Fruit fly (Drosophila melanogaster) whole organism, embryonic: ENCODE measurements around the gene CG18269.
A peak's percentile ranks its signal among the peaks of the same experiment; 100 is the strongest.

Source experiments
- Atf6 ChIP-seq: fragments of 200-800 bp; sonication (Bioruptor generic); IDR thresholded peaks from 2 replicates; pipeline ENCODE4 v1.3.6; 2022; ENCODE audit warnings: missing biosample characterization, missing genetic modification characterization
- BtbVII ChIP-seq: fragments of 200-800 bp; sonication (Bioruptor generic); optimal IDR thresholded peaks from 3 replicates; lab custom pipeline; 2017; ENCODE audit warnings: missing biosample characterization, mild to moderate bottlenecking, missing genetic modification characterization
- Bteb2 ChIP-seq: fragments of 200-800 bp; sonication (Bioruptor generic); optimal IDR thresholded peaks from 2 replicates; lab custom pipeline; 2016; ENCODE audit warnings: missing biosample characterization, missing genetic modification characterization
- CG10209 ChIP-seq: fragments of 200-800 bp; sonication (Bioruptor generic); optimal IDR thresholded peaks from 3 replicates; lab custom pipeline; 2017; ENCODE audit warnings: missing biosample characterization, mild to moderate bottlenecking, missing genetic modification characterization, missing genetic modification reagents
- CG10321 ChIP-seq: fragments of 200-800 bp; sonication (Bioruptor generic); IDR thresholded peaks from 2 replicates; pipeline ENCODE4 v1.3.6; 2022; ENCODE audit warnings: missing biosample characterization, missing genetic modification characterization
- CG12236 ChIP-seq: fragments of 200-800 bp; sonication (Bioruptor generic); optimal IDR thresholded peaks from 2 replicates; lab custom pipeline; 2016; ENCODE audit warnings: missing biosample characterization, missing genetic modification characterization
- CG1233 ChIP-seq: fragments of 200-800 bp; sonication (Bioruptor generic); optimal IDR thresholded peaks from 4 replicates; lab custom pipeline; 2018; ENCODE audit warnings: missing biosample characterization, mild to moderate bottlenecking, missing genetic modification characterization
- CG14860 ChIP-seq: fragments of 200-800 bp; sonication (Bioruptor generic); IDR thresholded peaks from 3 replicates; pipeline ENCODE4 v1.3.6; 2022; ENCODE audit warnings: missing biosample characterization, missing genetic modification characterization; ENCODE audit not compliant: partially characterized antibody
- CG15011 ChIP-seq: fragments of 200-800 bp; sonication (Bioruptor generic); optimal IDR thresholded peaks from 3 replicates; lab custom pipeline; 2018; ENCODE audit warnings: missing biosample characterization, mild to moderate bottlenecking, missing genetic modification characterization
- CG15514 ChIP-seq: fragments of 200-800 bp; sonication (Bioruptor generic); optimal IDR thresholded peaks from 3 replicates; lab custom pipeline; 2017; ENCODE audit warnings: missing biosample characterization, missing genetic modification characterization, mild to moderate bottlenecking, moderate library complexity, missing genetic modification reagents
- CG16815 ChIP-seq: fragments of 200-800 bp; sonication (Bioruptor generic); optimal IDR thresholded peaks from 3 replicates; lab custom pipeline; 2017; ENCODE audit warnings: missing biosample characterization, mild to moderate bottlenecking, missing genetic modification characterization
- CG17359 ChIP-seq: fragments of 200-800 bp; sonication (Bioruptor generic); optimal IDR thresholded peaks from 3 replicates; lab custom pipeline; 2018; ENCODE audit warnings: missing biosample characterization, mild to moderate bottlenecking, missing genetic modification characterization, moderate library complexity
- CG30020 ChIP-seq: fragments of 200-800 bp; optimal IDR thresholded peaks from 2 replicates; lab custom pipeline; 2019; ENCODE audit warnings: missing biosample characterization, mild to moderate bottlenecking, missing genetic modification characterization, moderate library complexity
- CG33213 ChIP-seq: fragments of 200-800 bp; sonication (Bioruptor generic); optimal IDR thresholded peaks from 3 replicates; lab custom pipeline; 2016; ENCODE audit warnings: missing biosample characterization, missing genetic modification characterization
- CG3407 ChIP-seq: fragments of 200-800 bp; sonication (Bioruptor generic); optimal IDR thresholded peaks from 2 replicates; lab custom pipeline; 2018; ENCODE audit warnings: missing biosample characterization, mild to moderate bottlenecking, missing genetic modification characterization
- CG3838 ChIP-seq: fragments of 200-800 bp; sonication (Bioruptor generic); optimal IDR thresholded peaks from 3 replicates; lab custom pipeline; 2016; ENCODE audit warnings: missing biosample characterization, missing genetic modification characterization
- CG4730 ChIP-seq: fragments of 200-800 bp; sonication (Bioruptor generic); IDR thresholded peaks from 2 replicates; pipeline ENCODE4 v1.3.6; 2022; ENCODE audit warnings: missing biosample characterization, missing genetic modification characterization
- CG5180 ChIP-seq: fragments of 200-800 bp; sonication (Bioruptor generic); optimal IDR thresholded peaks from 3 replicates; lab custom pipeline; 2017; ENCODE audit warnings: missing biosample characterization, missing genetic modification characterization, mild to moderate bottlenecking, moderate library complexity, missing genetic modification reagents
- CG6175 ChIP-seq: fragments of 200-800 bp; sonication (Bioruptor generic); IDR thresholded peaks from 3 replicates; pipeline ENCODE4 v1.3.6; 2022; ENCODE audit warnings: missing biosample characterization, missing genetic modification characterization
- CG7372 ChIP-seq: fragments of 200-800 bp; sonication (Bioruptor generic); IDR thresholded peaks from 2 replicates; pipeline ENCODE4 v1.3.6; 2022; ENCODE audit warnings: missing biosample characterization, missing genetic modification characterization
- Camta ChIP-seq: fragments of 200-800 bp; sonication (Bioruptor generic); optimal IDR thresholded peaks from 2 replicates; lab custom pipeline; 2016; ENCODE audit warnings: missing biosample characterization, missing genetic modification characterization
- Chrac-16 ChIP-seq: fragments of 200-800 bp; sonication (Bioruptor generic); optimal IDR thresholded peaks from 3 replicates; lab custom pipeline; 2016; ENCODE audit warnings: missing biosample characterization, missing genetic modification characterization
- MBD-R2 ChIP-seq: fragments of 200-800 bp; sonication (Bioruptor generic); IDR thresholded peaks from 2 replicates; pipeline ENCODE4 v1.3.6; 2022; ENCODE audit warnings: missing biosample characterization, missing genetic modification characterization
- Oaz ChIP-seq: fragments of 200-800 bp; sonication (Bioruptor generic); IDR thresholded peaks from 2 replicates; pipeline ENCODE4 v1.3.6; 2022; ENCODE audit warnings: missing biosample characterization, missing genetic modification characterization
- Poxn ChIP-seq: fragments of 200-800 bp; sonication (Bioruptor generic); IDR thresholded peaks from 2 replicates; pipeline ENCODE4 v1.3.6; 2022; ENCODE audit warnings: missing biosample characterization, missing genetic modification characterization
- Sry-δ ChIP-seq: fragments of 200-800 bp; sonication (Bioruptor generic); optimal IDR thresholded peaks from 2 replicates; lab custom pipeline; 2016; ENCODE audit warnings: missing biosample characterization, missing genetic modification characterization
- TFAM ChIP-seq: fragments of 200-800 bp; sonication (Bioruptor generic); optimal IDR thresholded peaks from 2 replicates; lab custom pipeline; 2017; ENCODE audit warnings: missing biosample characterization, missing genetic modification characterization, inconsistent platforms
- Usf ChIP-seq: fragments of 200-800 bp; sonication (Bioruptor generic); optimal IDR thresholded peaks from 2 replicates; lab custom pipeline; 2017; ENCODE audit warnings: missing genotype, missing biosample characterization, missing genetic modification characterization
- chif ChIP-seq, 2 experiments: fragments of 200-800 bp; sonication (Bioruptor generic); optimal IDR thresholded peaks; 3 replicates each; lab custom pipeline; 2016; ENCODE audit warnings: missing biosample characterization in 2 of 2, missing genetic modification characterization in 2 of 2
- corto ChIP-seq: fragments of 200-800 bp; sonication (Bioruptor generic); optimal IDR thresholded peaks from 2 replicates; lab custom pipeline; 2016; ENCODE audit warnings: missing biosample characterization, mild to moderate bottlenecking, missing genetic modification characterization, moderate library complexity
- fd102C ChIP-seq: fragments of 200-800 bp; sonication (Bioruptor generic); optimal IDR thresholded peaks from 2 replicates; lab custom pipeline; 2018; ENCODE audit warnings: missing biosample characterization, mild to moderate bottlenecking, missing genetic modification characterization, moderate library complexity
- gfzf ChIP-seq: fragments of 200-800 bp; sonication (Bioruptor generic); optimal IDR thresholded peaks from 2 replicates; lab custom pipeline; 2016; ENCODE audit warnings: missing biosample characterization, mild to moderate bottlenecking, missing genetic modification characterization, moderate library complexity
- inv ChIP-seq: fragments of 200-800 bp; sonication (Bioruptor generic); IDR thresholded peaks from 2 replicates; pipeline ENCODE4 v1.3.6; 2022; ENCODE audit warnings: missing biosample characterization, missing genetic modification characterization; ENCODE audit not compliant: partially characterized antibody
- jumu ChIP-seq: fragments of 200-800 bp; sonication (Bioruptor generic); optimal IDR thresholded peaks from 3 replicates; lab custom pipeline; 2016; ENCODE audit warnings: missing biosample characterization, missing genetic modification characterization
- nerfin-1 ChIP-seq: fragments of 200-800 bp; sonication (Bioruptor generic); optimal IDR thresholded peaks from 3 replicates; lab custom pipeline; 2019; ENCODE audit warnings: missing biosample characterization, mild to moderate bottlenecking, missing genetic modification characterization, moderate library complexity
- nom ChIP-seq: fragments of 200-800 bp; sonication (Bioruptor generic); optimal IDR thresholded peaks from 2 replicates; lab custom pipeline; 2017; ENCODE audit warnings: missing biosample characterization, missing genetic modification characterization, mild to moderate bottlenecking, moderate library complexity, missing genetic modification reagents
- p53 ChIP-seq: fragments of 200-800 bp; sonication (Bioruptor generic); optimal IDR thresholded peaks from 2 replicates; lab custom pipeline; 2016; ENCODE audit warnings: missing biosample characterization, missing genetic modification characterization
- pita ChIP-seq: fragments of 200-800 bp; sonication (Bioruptor generic); optimal IDR thresholded peaks from 2 replicates; lab custom pipeline; 2017; ENCODE audit warnings: missing biosample characterization, mild to moderate bottlenecking, missing genetic modification characterization
- prd ChIP-seq, 3 experiments: fragments of >200 bp in 2 of 3; fragments of 200-800 bp in 1 of 3; sonication (Bioruptor generic) in 1 of 3; optimal IDR thresholded peaks in 2 of 3; IDR thresholded peaks in 1 of 3; 2 replicates in 2 of 3; 3 replicates in 1 of 3; pipeline versions ENCODE4 v1.3.6 to Lab custom; 2017 to 2022; ENCODE audit warnings: missing biosample characterization in 1 of 3, missing genetic modification characterization in 1 of 3
- psq ChIP-seq: fragments of 200-800 bp; sonication (Bioruptor generic); optimal IDR thresholded peaks from 2 replicates; lab custom pipeline; 2017; ENCODE audit warnings: missing biosample characterization, missing genetic modification characterization
- ranshi ChIP-seq: fragments of 200-800 bp; sonication (Bioruptor generic); IDR thresholded peaks from 2 replicates; pipeline ENCODE4 v1.3.6; 2022; ENCODE audit warnings: missing biosample characterization, missing genetic modification characterization
- rib ChIP-seq: fragments of 200-800 bp; sonication (Bioruptor generic); IDR thresholded peaks from 2 replicates; pipeline ENCODE4 v1.3.6; 2022; ENCODE audit warnings: missing biosample characterization, missing genetic modification characterization
- run ChIP-seq: fragments of 200-800 bp; sonication (Bioruptor generic); optimal IDR thresholded peaks from 3 replicates; lab custom pipeline; 2018; ENCODE audit warnings: missing biosample characterization, mild to moderate bottlenecking, missing genetic modification characterization
- salm ChIP-seq: fragments of 200-800 bp; sonication (Bioruptor generic); optimal IDR thresholded peaks from 2 replicates; lab custom pipeline; 2018; ENCODE audit warnings: missing biosample characterization, mild to moderate bottlenecking, missing genetic modification characterization
- so ChIP-seq: fragments of 200-800 bp; sonication (Bioruptor generic); IDR thresholded peaks from 3 replicates; pipeline ENCODE4 v1.3.6; 2022; ENCODE audit warnings: missing biosample characterization, missing genetic modification characterization
- stc ChIP-seq: fragments of 200-800 bp; sonication (Bioruptor generic); IDR thresholded peaks from 2 replicates; pipeline ENCODE4 v1.3.6; 2022; ENCODE audit warnings: missing biosample characterization, missing genetic modification characterization
- tup ChIP-seq: fragments of 200-800 bp; sonication (Bioruptor generic); optimal IDR thresholded peaks from 2 replicates; lab custom pipeline; 2016; ENCODE audit warnings: missing biosample characterization, mild to moderate bottlenecking, missing genetic modification characterization, moderate library complexity
- wek ChIP-seq: fragments of 200-800 bp; sonication (Bioruptor generic); optimal IDR thresholded peaks from 3 replicates; lab custom pipeline; 2018; ENCODE audit warnings: missing biosample characterization, mild to moderate bottlenecking, missing genetic modification characterization, moderate library complexity
- yki ChIP-seq: fragments of >200 bp; optimal IDR thresholded peaks from 3 replicates; lab custom pipeline; 2018

Gene CG18269

DNA sequence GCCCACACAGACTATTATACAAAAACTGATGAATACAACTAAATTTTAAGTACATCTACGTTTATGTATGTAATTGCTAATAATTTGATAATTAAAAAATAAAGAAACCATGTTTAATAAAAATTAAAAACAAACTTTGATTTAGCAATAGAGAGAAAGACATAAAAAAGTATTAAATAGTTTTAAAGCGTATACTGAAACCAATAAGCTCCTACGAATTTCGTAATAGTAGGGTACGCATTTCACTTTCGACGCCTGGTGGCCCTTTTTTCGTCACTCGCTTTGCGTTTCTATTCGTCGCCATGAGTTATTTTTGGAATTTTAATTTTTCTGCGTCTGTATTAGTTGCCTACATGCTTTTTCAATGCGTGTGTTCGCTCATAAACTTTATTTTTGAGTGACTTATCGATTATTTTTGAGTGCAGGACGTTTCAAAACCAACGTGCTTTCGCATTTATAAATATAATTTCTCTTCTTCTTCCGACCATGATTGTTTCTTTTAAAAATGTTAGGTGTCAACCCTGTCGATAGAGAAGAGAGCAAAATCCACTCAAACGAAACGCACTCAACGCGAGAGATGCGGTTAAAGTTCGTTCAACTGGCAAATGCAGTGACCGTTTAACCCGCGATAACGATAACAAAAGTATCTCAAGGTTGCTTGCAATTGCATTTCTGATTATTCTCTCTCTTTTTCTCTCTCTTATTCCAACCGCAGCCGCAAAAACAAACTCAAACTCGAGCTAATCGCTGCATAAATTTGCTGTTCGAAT, 4.9 kb upstream of the CG18269 start, which contains the start of gene Oscillin (continued):
- TF ChIP-seq run (tag; lab: Kevin White, UChicago) (no peak), CG12236 (GFP tag; lab: Kevin White, UChicago) (no peak), pita (GFP tag; lab: Kevin White, UChicago) (no peak), CG16815 (GFP tag; lab: Kevin White, UChicago) (peak; percentile 18), jumu (no peak), CG30020 (peak; percentile 51), so (GFP tag; lab: Robert Waterston, UW) (peak; percentile 63; the same call in 1 of the 3 replicates), CG3407 (peak; percentile 38), tup (no peak), CG4730 (GFP tag; lab: Robert Waterston, UW) (peak; percentile 69), Bteb2 (GFP tag; lab: Kevin White, UChicago) (peak; percentile 79), Camta (GFP tag; lab: Kevin White, UChicago) (peak; percentile 25), Poxn (GFP tag; lab: Robert Waterston, UW) (peak; percentile 28; the same call in 1 of the 2 replicates), prd (optimal IDR thresholded peaks at IDR 0.05; lab: Kevin White, UChicago) (no peak), prd (GFP tag; IDR thresholded peaks at IDR 0.05; lab: Robert Waterston, UW) (peak; percentile 79), salm (tag; lab: Kevin White, UChicago) (peak; percentile 56), Oaz (GFP tag; lab: Robert Waterston, UW) (no peak; the same call in none of the 2 replicates), chif (GFP tag; optimal IDR thresholded peaks at IDR 0.05; lab: Kevin White, UChicago) (peak in 1 of 2 experiments; percentile 30), BtbVII (GFP tag; lab: Kevin White, UChicago) (peak; percentile 76), CG15011 (GFP tag; lab: Kevin White, UChicago) (peak; percentile 66), Atf6 (GFP tag; lab: Robert Waterston, UW) (no peak), fd102C (GFP tag; lab: Kevin White, UChicago) (no peak), inv (GFP tag; lab: Robert Waterston, UW) (peak; percentile 32; the same call in 1 of the 2 replicates), ranshi (GFP tag; lab: Robert Waterston, UW) (peak; percentile 83), CG15514 (GFP tag; lab: Kevin White, UChicago) (peak; percentile 61), CG1233 (GFP tag; lab: Kevin White, UChicago) (peak; percentile 80), CG14860 (GFP tag; lab: Robert Waterston, UW) (peak; percentile 83), Sry-δ (GFP tag; lab: Kevin White, UChicago) (peak; percentile 32), rib (GFP tag; lab: Robert Waterston, UW) (peak; percentile 45; the same call in 1 of the 2 replicates), CG5180 (peak; percentile 69), yki (lab: Kevin White, UChicago) (no peak), CG10321 (no peak), CG17359 (tag; lab: Kevin White, UChicago) (peak; percentile 91), corto (GFP tag; lab: Kevin White, UChicago) (peak; percentile 40), psq (GFP tag; lab: Kevin White, UChicago) (peak; percentile 88), TFAM (GFP tag; lab: Kevin White, UChicago) (no peak), Chrac-16 (GFP tag; lab: Kevin White, UChicago) (no peak), CG7372 (GFP tag; lab: Robert Waterston, UW) (peak; percentile 77), nom (GFP tag; lab: Kevin White, UChicago) (peak; percentile 47), MBD-R2 (GFP tag; lab: Robert Waterston, UW) (peak; percentile 45; the same call in 1 of the 2 replicates), gfzf (GFP tag; lab: Kevin White, UChicago) (no peak), wek (no peak), nerfin-1 (tag; lab: Kevin White, UChicago) (peak; percentile 85), CG10209 (GFP tag; lab: Kevin White, UChicago) (peak; percentile 77), stc (peak; percentile 94), CG33213 (GFP tag; lab: Kevin White, UChicago) (peak; percentile 41), Usf (GFP tag; lab: Kevin White, UChicago) (no peak), CG3838 (GFP tag; lab: Kevin White, UChicago) (peak; percentile 8), p53 (GFP tag; lab: Kevin White, UChicago) (no peak), CG6175 (GFP tag; lab: Robert Waterston, UW) (no peak)
